Fruit fly (Drosophila melanogaster) whole organism, embryonic: ENCODE measurements around the gene RpS28a.

Source experiments
- CG11247 ChIP-seq: fragments of 200-800 bp; sonication (Bioruptor generic); IDR thresholded peaks from 2 replicates; pipeline ENCODE4 v1.3.6; 2022; ENCODE audit warnings: missing biosample characterization, missing genetic modification characterization
- croc ChIP-seq: fragments of 200-800 bp; sonication (Bioruptor generic); conservative IDR thresholded peaks from 3 replicates; pipeline ENCODE4 v1.3.6; 2022; ENCODE audit warnings: missing biosample characterization, missing genetic modification characterization
- gsb ChIP-seq: fragments of 200-800 bp; sonication (Bioruptor generic); IDR thresholded peaks from 2 replicates; pipeline ENCODE4 v1.3.6; 2022; ENCODE audit warnings: missing biosample characterization, missing genetic modification characterization
- lilli ChIP-seq: fragments of 200-800 bp; sonication (Bioruptor generic); optimal IDR thresholded peaks from 3 replicates; lab custom pipeline; 2016; ENCODE audit warnings: missing biosample characterization, missing genetic modification characterization

Gene RpS28a

DNA sequence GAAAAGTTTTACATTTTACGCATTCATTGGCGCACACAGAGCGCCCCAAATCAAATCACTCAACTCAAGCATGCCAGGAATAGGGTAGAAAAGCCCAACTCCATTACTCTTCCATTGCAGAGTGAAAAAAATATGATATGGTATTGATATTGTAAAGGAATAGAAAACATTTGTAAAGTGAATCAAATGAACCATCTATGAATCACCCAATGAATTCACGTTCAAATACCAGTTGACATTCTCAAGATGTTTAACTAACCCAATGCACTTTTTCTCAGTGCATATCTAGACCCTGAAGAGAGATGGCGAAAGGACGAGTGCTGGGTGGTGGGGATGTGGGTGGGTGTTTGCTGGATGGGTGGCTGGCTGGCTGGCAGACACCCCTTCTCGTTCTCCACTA, 43.9 kb downstream of the RpS28a start (continued):
- 0 out of 3 replicates have a peak, but pooled peaks have one; percentile 17 for TF ChIP-seq croc
- no peak for TF ChIP-seq gsb (GFP tag; lab: Robert Waterston, UW)
- peak; percentile 21 for TF ChIP-seq lilli (GFP tag; lab: Kevin White, UChicago)
- no peak for TF ChIP-seq CG11247 (GFP tag; lab: Robert Waterston, UW)
